Worm (Caenorhabditis elegans) whole organism, young adult: Measurements from ENCODE around the gene tbc-9.
"Not testable (repeated sequence)": the region's sequence is repeated elsewhere in the genome, so short reads cannot be mapped to it uniquely, and the experiment has no call there.

Source experiments
- C17E4.6 ChIP-seq: fragments of 200-800 bp; sonication (Bioruptor generic); IDR thresholded peaks from 2 replicates; pipeline ENCODE4 v1.3.6; 2022; ENCODE audit warnings: missing genetic modification reagents, missing genetic modification characterization, missing compliant biosample characterization
- D2030.7 ChIP-seq: fragments of 200-800 bp; sonication (Bioruptor generic); IDR thresholded peaks from 2 replicates; pipeline ENCODE4 v1.3.6; 2022; ENCODE audit warnings: missing genetic modification reagents, missing genetic modification characterization, missing compliant biosample characterization
- F33H1.4 ChIP-seq: fragments of 200-800 bp; sonication (Bioruptor generic); IDR thresholded peaks from 2 replicates; pipeline ENCODE4 v1.3.6; 2022; ENCODE audit warnings: missing genetic modification reagents, missing genetic modification characterization, missing compliant biosample characterization
- Y53G8AR.9 ChIP-seq: fragments of 200-800 bp; sonication (Bioruptor generic); conservative IDR thresholded peaks from 2 replicates; pipeline ENCODE4 v1.3.6; 2022; ENCODE audit warnings: missing genetic modification reagents, missing genetic modification characterization, missing compliant biosample characterization
- Y79H2A.3 ChIP-seq: fragments of 200-800 bp; sonication (Bioruptor generic); conservative IDR thresholded peaks from 2 replicates; pipeline ENCODE4 v1.3.6; 2022; ENCODE audit warnings: missing genetic modification reagents, missing genetic modification characterization, missing compliant biosample characterization
- Y95B8A.8 ChIP-seq: fragments of 200-800 bp; sonication (Bioruptor generic); IDR thresholded peaks from 2 replicates; pipeline ENCODE4 v1.3.6; 2022; ENCODE audit warnings: missing genetic modification reagents, missing genetic modification characterization, missing compliant biosample characterization
- aptf-3 ChIP-seq: fragments of 200-800 bp; sonication (Bioruptor generic); IDR thresholded peaks from 2 replicates; pipeline ENCODE4 v1.3.6; 2022; ENCODE audit warnings: missing genetic modification characterization, missing compliant biosample characterization
- attf-6 ChIP-seq: fragments of 200-800 bp; sonication (Bioruptor generic); IDR thresholded peaks from 2 replicates; pipeline ENCODE4 v1.3.6; 2022; ENCODE audit warnings: missing genetic modification reagents, missing genetic modification characterization, missing compliant biosample characterization
- ceh-100 ChIP-seq: fragments of 200-800 bp; sonication (Bioruptor generic); IDR thresholded peaks from 2 replicates; pipeline ENCODE4 v1.3.6; 2022; ENCODE audit warnings: missing genetic modification reagents, missing genetic modification characterization, missing compliant biosample characterization
- ceh-79 ChIP-seq: sonication (generic microtip); optimal IDR thresholded peaks from 2 replicates; lab custom pipeline; 2017; ENCODE audit warnings: mild to moderate bottlenecking, missing genetic modification characterization, missing compliant biosample characterization
- egl-44 ChIP-seq: fragments of 200-800 bp; sonication (Bioruptor generic); IDR thresholded peaks from 2 replicates; pipeline ENCODE4 v1.3.6; 2022; ENCODE audit warnings: missing genetic modification reagents, missing genetic modification characterization, missing compliant biosample characterization
- egrh-3 ChIP-seq: fragments of 200-800 bp; sonication (Bioruptor generic); IDR thresholded peaks from 2 replicates; pipeline ENCODE4 v1.3.6; 2022; ENCODE audit warnings: missing genetic modification reagents, missing genetic modification characterization, missing compliant biosample characterization
- ekl-4 ChIP-seq: fragments of 200-800 bp; sonication (Bioruptor generic); IDR thresholded peaks from 2 replicates; pipeline ENCODE4 v1.3.6; 2022; ENCODE audit warnings: missing genetic modification reagents, missing genetic modification characterization, missing compliant biosample characterization
- him-1 ChIP-seq: sonication (generic microtip); optimal IDR thresholded peaks from 2 replicates; lab custom pipeline; 2016; ENCODE audit warnings: missing genotype, missing genetic modification reagents, missing genetic modification characterization, missing compliant biosample characterization
- hmg-1.2 ChIP-seq: fragments of 200-800 bp; sonication (Bioruptor generic); IDR thresholded peaks from 2 replicates; pipeline ENCODE4 v1.3.6; 2022; ENCODE audit warnings: missing genetic modification reagents, missing genetic modification characterization, missing compliant biosample characterization
- hmg-20 ChIP-seq: fragments of 200-800 bp; sonication (Bioruptor generic); IDR thresholded peaks from 2 replicates; pipeline ENCODE4 v1.3.6; 2022; ENCODE audit warnings: missing genetic modification reagents, missing genetic modification characterization, missing compliant biosample characterization
- hsf-1 ChIP-seq: fragments of 200-800 bp; sonication (Bioruptor generic); IDR thresholded peaks from 2 replicates; pipeline ENCODE4 v1.3.6; 2022; ENCODE audit warnings: missing genetic modification reagents, missing genetic modification characterization, missing compliant biosample characterization
- lag-1 ChIP-seq: fragments of 200-800 bp; sonication (Bioruptor generic); IDR thresholded peaks from 2 replicates; pipeline ENCODE4 v1.3.6; 2022; ENCODE audit warnings: missing genetic modification reagents, missing genetic modification characterization, missing compliant biosample characterization
- lin-26 ChIP-seq: fragments of 200-800 bp; sonication (Bioruptor generic); IDR thresholded peaks from 2 replicates; pipeline ENCODE4 v1.3.6; 2022; ENCODE audit warnings: missing genetic modification reagents, missing genetic modification characterization, missing compliant biosample characterization
- madf-6 ChIP-seq: fragments of 200-800 bp; sonication (Bioruptor generic); IDR thresholded peaks from 2 replicates; pipeline ENCODE4 v1.3.6; 2022; ENCODE audit warnings: missing genetic modification reagents, missing genetic modification characterization, missing compliant biosample characterization
- madf-8 ChIP-seq: fragments of 200-800 bp; sonication (Bioruptor generic); conservative IDR thresholded peaks from 2 replicates; pipeline ENCODE4 v1.3.6; 2022; ENCODE audit warnings: missing genetic modification reagents, missing genetic modification characterization, missing compliant biosample characterization
- mcd-1 ChIP-seq: fragments of 200-800 bp; sonication (Bioruptor generic); IDR thresholded peaks from 2 replicates; pipeline ENCODE4 v1.3.6; 2022; ENCODE audit warnings: missing genetic modification reagents, missing genetic modification characterization, missing compliant biosample characterization
- nfyb-1 ChIP-seq: fragments of 200-800 bp; sonication (Bioruptor generic); IDR thresholded peaks from 2 replicates; pipeline ENCODE4 v1.3.6; 2022; ENCODE audit warnings: missing genetic modification reagents, missing genetic modification characterization, missing compliant biosample characterization
- pbrm-1 ChIP-seq: fragments of 200-800 bp; sonication (Bioruptor generic); IDR thresholded peaks from 2 replicates; pipeline ENCODE4 v1.3.6; 2022; ENCODE audit warnings: missing genetic modification reagents, missing genetic modification characterization, missing compliant biosample characterization
- rcor-1 ChIP-seq: fragments of 200-800 bp; sonication (Bioruptor generic); IDR thresholded peaks from 2 replicates; pipeline ENCODE4 v1.3.6; 2022; ENCODE audit warnings: missing genetic modification reagents, missing genetic modification characterization, missing compliant biosample characterization
- rpc-1 ChIP-seq, 2 experiments: fragments of 150-350 bp in 1 of 2; sonication (generic microtip) in 1 of 2; optimal IDR thresholded peaks; 2 replicates each; lab custom pipeline; 2014 to 2018; ENCODE audit warnings: missing biosample characterization in 1 of 2, missing genetic modification characterization in 1 of 2, missing genetic modification reagents in 1 of 2, missing genotype in 1 of 2
- snpc-4 ChIP-seq, 5 experiments: fragments of 150-350 bp in 1 of 5; sonication (generic microtip) in 4 of 5; optimal IDR thresholded peaks; 2 replicates each; lab custom pipeline; 2014 to 2018; ENCODE audit warnings: missing genetic modification characterization in 5 of 5, missing biosample characterization in 3 of 5, antibody characterized with exemption in 2 of 5, mild to moderate bottlenecking in 2 of 5, missing compliant biosample characterization in 2 of 5, missing genotype in 2 of 5, moderate library complexity in 2 of 5, missing genetic modification reagents in 1 of 5
- tbp1 ChIP-seq: fragments of 200-800 bp; sonication (Bioruptor generic); optimal IDR thresholded peaks from 2 replicates; lab custom pipeline; 2018; ENCODE audit warnings: mild to moderate bottlenecking, missing genetic modification characterization, missing compliant biosample characterization
- tlf-1 ChIP-seq: fragments of 200-800 bp; sonication (Bioruptor generic); optimal IDR thresholded peaks from 2 replicates; lab custom pipeline; 2018; ENCODE audit warnings: mild to moderate bottlenecking, missing genetic modification characterization, missing compliant biosample characterization
- zim-3 ChIP-seq: sonication (generic microtip); optimal IDR thresholded peaks from 2 replicates; lab custom pipeline; 2017; ENCODE audit warnings: mild to moderate bottlenecking, missing genetic modification characterization, moderate library complexity, missing compliant biosample characterization
- ztf-6 ChIP-seq: fragments of 200-800 bp; sonication (Bioruptor generic); IDR thresholded peaks from 2 replicates; pipeline ENCODE4 v1.3.6; 2022; ENCODE audit warnings: missing genetic modification reagents, missing genetic modification characterization, missing compliant biosample characterization

The tbc-9 gene

DNA sequence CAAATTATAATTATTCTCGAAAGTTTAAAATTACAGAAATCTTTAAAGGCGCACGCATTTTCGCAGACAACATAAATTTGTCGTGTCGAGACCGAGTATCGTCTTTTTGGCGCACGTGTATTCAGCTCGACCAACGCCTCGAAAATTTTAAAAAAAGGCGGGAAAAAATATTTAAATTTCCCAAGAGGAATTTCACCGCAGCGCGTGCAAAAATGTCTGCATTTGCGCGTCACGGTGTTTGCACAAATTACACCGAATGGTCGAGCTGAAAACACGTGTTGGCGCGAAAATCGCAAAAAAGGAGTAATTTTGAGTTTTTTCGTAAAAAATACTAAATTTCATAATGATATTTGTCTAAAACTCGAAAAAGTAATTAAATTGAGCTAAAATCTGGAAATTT, 51.9 kb downstream of the tbc-9 start (continued):
- TF ChIP-seq tlf-1 (GFP tag; lab: Kevin White, UChicago) (peak; percentile 34), ceh-79 (tag; lab: Kevin White, UChicago) (no peak), madf-6 (GFP tag; lab: Robert Waterston, UW) (peak; percentile 71)

DNA sequence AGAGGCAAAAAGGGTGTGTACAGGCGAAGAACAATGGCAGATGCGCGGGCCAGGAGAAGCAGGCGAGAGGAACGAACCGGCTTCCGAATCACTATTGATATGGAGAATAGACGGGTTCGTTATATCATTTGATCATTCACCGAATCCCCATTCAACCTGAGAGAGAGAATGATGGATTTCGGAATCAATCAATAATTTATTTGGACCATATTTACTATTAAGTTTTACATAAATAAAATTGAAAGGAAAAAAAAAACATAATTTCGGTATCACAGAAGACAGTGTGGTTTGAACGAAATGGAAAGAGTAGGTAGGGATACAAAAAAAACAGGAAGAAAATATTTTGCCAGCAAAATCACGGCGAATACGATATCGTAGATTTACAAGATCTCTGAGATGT, 57.4 kb downstream of the tbc-9 start, which contains the start of gene mam-3:
Gene mam-3 (minus strand): TSS at position 101 of the 400 bp plus-strand sequence.
- TF ChIP-seq tlf-1 (GFP tag; lab: Kevin White, UChicago) (no peak), snpc-4 (GFP tag; optimal IDR thresholded peaks at IDR 0.05; lab: Kevin White, UChicago) (no peak), snpc-4 (tag; optimal IDR thresholded peaks at IDR 0.05; lab: Kevin White, UChicago) (peak in 1 of 4 experiments; percentile 10), lag-1 (GFP tag; lab: Robert Waterston, UW) (no peak)

DNA sequence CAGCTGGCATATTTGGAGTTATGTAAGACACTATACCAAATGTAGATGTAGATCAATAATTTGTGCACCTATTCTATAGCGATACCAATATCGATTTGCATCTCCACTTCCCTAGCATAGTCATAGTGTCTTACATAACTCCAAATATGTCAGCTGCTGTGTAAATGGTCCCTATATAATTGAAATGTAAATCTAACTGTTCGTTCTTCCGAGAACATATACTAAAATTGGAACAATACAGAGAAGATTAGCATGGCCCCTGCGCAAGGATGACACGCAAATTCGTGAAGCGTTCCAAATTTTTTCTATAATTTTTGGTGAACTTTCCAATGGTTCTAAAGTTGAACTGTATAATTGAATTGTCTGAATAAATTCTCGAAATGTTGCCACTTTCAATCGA, 59.1 kb downstream of the tbc-9 start:
- peak; percentile 28 for TF ChIP-seq hmg-1.2
- peak; percentile 6 for TF ChIP-seq rpc-1 (optimal IDR thresholded peaks at IDR 0.05; lab: Kevin White, UChicago)
- TF ChIP-seq rpc-1 (tag; optimal IDR thresholded peaks at IDR 0.05; lab: Kevin White, UChicago), result peak; percentile 59
- TF ChIP-seq snpc-4 (GFP tag; optimal IDR thresholded peaks at IDR 0.05; lab: Kevin White, UChicago), result not testable (repeated sequence)
- TF ChIP-seq snpc-4 (tag; optimal IDR thresholded peaks at IDR 0.05; lab: Kevin White, UChicago), result peak in 1 of 4 experiments; percentile 72

DNA sequence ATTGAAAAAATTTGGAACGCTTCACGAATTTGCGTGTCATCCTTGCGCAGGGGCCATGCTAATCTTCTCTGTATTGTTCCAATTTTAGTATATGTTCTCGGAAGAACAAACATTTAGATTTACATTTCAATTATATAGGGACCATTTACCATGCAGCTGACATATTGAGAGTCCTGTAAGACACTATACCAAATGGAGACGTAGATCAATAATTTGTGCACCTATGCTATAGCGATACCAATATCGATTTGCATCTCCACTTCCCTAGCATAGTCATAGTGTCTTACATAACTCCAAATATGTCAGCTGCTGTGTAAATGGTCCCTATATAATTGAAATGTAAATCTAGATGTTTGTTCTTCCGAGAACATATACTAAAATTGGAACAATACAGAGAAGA, 62.1 kb downstream of the tbc-9 start:
- not testable (repeated sequence) for TF ChIP-seq rpc-1 (optimal IDR thresholded peaks at IDR 0.05; lab: Kevin White, UChicago); snpc-4 (GFP tag; optimal IDR thresholded peaks at IDR 0.05; lab: Kevin White, UChicago)
- TF ChIP-seq rpc-1 (tag; optimal IDR thresholded peaks at IDR 0.05; lab: Kevin White, UChicago), result peak; percentile 51
- peak in 1 of 4 experiments; percentile 61 for TF ChIP-seq snpc-4 (tag; optimal IDR thresholded peaks at IDR 0.05; lab: Kevin White, UChicago)

DNA sequence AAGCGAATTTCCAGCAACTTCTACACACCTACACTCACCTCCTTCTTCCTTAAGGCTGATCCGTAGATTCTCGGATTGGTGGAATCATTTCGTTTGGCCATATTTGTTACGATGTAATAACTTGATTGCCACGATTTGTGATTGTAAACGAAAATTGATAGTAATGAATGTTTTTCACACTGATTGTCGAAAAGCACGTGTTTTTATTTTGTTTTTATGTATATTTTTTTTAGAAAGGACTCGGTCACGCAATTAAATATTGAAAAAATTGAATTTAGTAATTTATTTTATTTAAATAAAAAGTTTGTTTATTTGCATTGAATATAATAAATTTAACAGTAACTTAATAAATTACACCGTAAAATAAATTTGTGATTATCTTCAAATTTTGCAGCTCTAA, 68.8 kb downstream of the tbc-9 start, which contains the start of gene K09B11.5:
Gene K09B11.5 (minus strand): TSS at position 101 of the 400 bp plus-strand sequence.
- TF ChIP-seq lag-1 (GFP tag; lab: Robert Waterston, UW); zim-3 (tag; lab: Kevin White, UChicago); hsf-1: not testable (repeated sequence)

DNA sequence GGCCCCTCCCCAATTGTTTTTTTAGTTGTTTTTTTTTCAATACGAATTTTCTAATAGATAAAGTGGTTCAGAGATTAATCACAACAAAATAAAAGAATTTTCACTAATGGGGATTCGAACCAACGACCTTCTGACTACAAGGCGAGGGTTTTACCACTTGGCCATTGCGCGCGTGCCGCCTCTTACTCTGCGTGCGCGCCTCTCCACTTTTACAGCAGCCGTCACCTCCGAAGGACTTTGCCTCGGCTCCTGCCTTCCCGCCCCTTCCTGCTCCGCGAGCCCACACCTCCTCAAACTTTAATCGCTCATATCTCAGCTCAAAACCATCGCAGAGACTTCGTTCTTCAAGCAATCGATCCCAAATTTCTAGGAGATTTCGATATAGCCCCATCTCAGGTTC, 72.5 kb downstream of the tbc-9 start:
- TF ChIP-seq snpc-4 (GFP tag; optimal IDR thresholded peaks at IDR 0.05; lab: Kevin White, UChicago) (peak; percentile 38), snpc-4 (tag; optimal IDR thresholded peaks at IDR 0.05; lab: Kevin White, UChicago) (peak in 3 of 4 experiments; percentile 68 to 95 (median 92)), mcd-1 (GFP tag; lab: Robert Waterston, UW) (peak; percentile 82), attf-6 (GFP tag; lab: Robert Waterston, UW) (peak; percentile 87), nfyb-1 (GFP tag; lab: Robert Waterston, UW) (peak; percentile 77), lin-26 (peak; percentile 100), egrh-3 (GFP tag; lab: Robert Waterston, UW) (peak; percentile 87; the same call in 1 of the 2 replicates), egl-44 (GFP tag; lab: Robert Waterston, UW) (0 out of 2 replicates have a peak, but pooled peaks have one; percentile 40), aptf-3 (0 out of 2 replicates have a peak, but pooled peaks have one; percentile 56), rcor-1 (GFP tag; lab: Robert Waterston, UW) (peak; percentile 80), tbp1 (GFP tag; lab: Kevin White, UChicago) (peak; percentile 72), madf-6 (GFP tag; lab: Robert Waterston, UW) (peak; percentile 66), hmg-1.2 (peak; percentile 33), pbrm-1 (GFP tag; lab: Robert Waterston, UW) (peak; percentile 63; the same call in 1 of the 2 replicates), ekl-4 (GFP tag; lab: Robert Waterston, UW) (peak; percentile 67; the same call in 1 of the 2 replicates), hmg-20 (GFP tag; lab: Robert Waterston, UW) (0 out of 2 replicates have a peak, but pooled peaks have one; percentile 36), Y79H2A.3 (GFP tag; lab: Robert Waterston, UW) (peak; percentile 31; the same call in 1 of the 2 replicates), Y95B8A.8 (GFP tag; lab: Robert Waterston, UW) (peak; percentile 50; the same call in 1 of the 2 replicates), him-1 (tag; lab: Kevin White, UChicago) (peak; percentile 46), Y53G8AR.9 (GFP tag; lab: Robert Waterston, UW) (peak; percentile 44; the same call in 1 of the 2 replicates), F33H1.4 (GFP tag; lab: Robert Waterston, UW) (peak; percentile 54), D2030.7 (GFP tag; lab: Robert Waterston, UW) (peak; percentile 48; the same call in 1 of the 2 replicates), madf-8 (peak; percentile 19; the same call in 1 of the 2 replicates), C17E4.6 (GFP tag; lab: Robert Waterston, UW) (0 out of 2 replicates have a peak, but pooled peaks have one; percentile 7), ztf-6 (peak; percentile 65; the same call in 1 of the 2 replicates), ceh-100 (GFP tag; lab: Robert Waterston, UW) (peak; percentile 43; the same call in 1 of the 2 replicates), hsf-1 (peak; percentile 40; the same call in 1 of the 2 replicates), rpc-1 (tag; optimal IDR thresholded peaks at IDR 0.05; lab: Kevin White, UChicago) (peak; percentile 1)
- TF ChIP-seq rpc-1 (optimal IDR thresholded peaks at IDR 0.05; lab: Kevin White, UChicago), result not testable (repeated sequence)
- TF ChIP-seq, all 124 proteins: peak for 27; not testable (repeated sequence) for 97
